Worm (Caenorhabditis elegans): Measurements from ENCODE around the gene ptb-1.

DNA sequence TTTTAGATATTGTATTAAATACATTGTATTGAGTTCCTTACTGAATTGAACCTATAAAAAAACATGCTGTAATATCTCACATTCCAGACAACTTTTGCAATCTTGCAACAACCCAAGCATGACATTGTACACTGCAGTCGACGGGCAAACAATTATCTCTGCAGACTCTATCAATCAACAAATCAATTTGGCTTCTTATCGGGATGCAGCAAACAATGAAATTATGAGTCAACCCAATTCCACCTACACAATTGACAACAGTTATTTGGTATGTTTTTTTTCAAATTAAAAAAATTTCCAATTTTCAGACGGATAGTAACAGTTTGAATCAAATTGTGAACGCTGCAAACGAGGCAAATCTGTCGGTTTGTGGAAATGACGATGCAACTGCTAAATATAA lies 44.5 kb upstream of the ptb-1 start:
- TF ChIP-seq eyg-1 (tag; optimal IDR thresholded peaks at IDR 0.05) (no peak), tbx-2 (tag; optimal IDR thresholded peaks at IDR 0.05) (no peak), pha-4 (tag; optimal IDR thresholded peaks at IDR 0.05) (no peak), nhr-11 (tag; optimal IDR thresholded peaks at IDR 0.05) (no peak), C08G9.2 (tag; optimal IDR thresholded peaks at IDR 0.05) (no peak), pros-1 (tag; optimal IDR thresholded peaks at IDR 0.05) (no peak), che-1 (tag; optimal IDR thresholded peaks at IDR 0.05) (no peak), mec-3 (tag; optimal IDR thresholded peaks at IDR 0.05; ENCODE audit: borderline replicate concordance) (no peak), unc-55 (GFP tag; optimal IDR thresholded peaks at IDR 0.05) (no peak)
